Worm (Caenorhabditis elegans) whole organism, L4 larva: Measurements from ENCODE around the gene gcy-1.

ENCODE experiments used
- T20F7.1 ChIP-seq: fragments of 200-800 bp; sonication (Bioruptor generic); optimal IDR thresholded peaks from 2 replicates; lab custom pipeline; 2018; ENCODE audit warnings: mild to moderate bottlenecking, missing genetic modification characterization, missing compliant biosample characterization
- T26A8.4 ChIP-seq: fragments of 200-800 bp; sonication (Bioruptor generic); IDR thresholded peaks from 2 replicates; pipeline ENCODE4 v1.3.6; 2022; ENCODE audit warnings: missing genetic modification characterization, missing compliant biosample characterization
- Y48G9A.11 ChIP-seq: fragments of 200-800 bp; sonication (Bioruptor generic); IDR thresholded peaks from 2 replicates; pipeline ENCODE4 v1.3.6; 2022; ENCODE audit warnings: missing genetic modification reagents, missing genetic modification characterization, missing compliant biosample characterization
- Y5F2A.4 ChIP-seq: fragments of 200-800 bp; sonication (Bioruptor generic); optimal IDR thresholded peaks from 2 replicates; lab custom pipeline; 2018; ENCODE audit warnings: mild to moderate bottlenecking, missing genetic modification characterization, missing compliant biosample characterization
- Y75B8A.6 ChIP-seq: fragments of 200-800 bp; sonication (Bioruptor generic); IDR thresholded peaks from 2 replicates; pipeline ENCODE4 v1.3.6; 2022; ENCODE audit warnings: missing genetic modification reagents, missing genetic modification characterization, missing compliant biosample characterization
- aha-1 ChIP-seq: fragments of 150-350 bp; peaks from one replicate; lab custom pipeline; 2014; ENCODE audit warnings: missing biosample characterization, missing genetic modification characterization
- ama-1 ChIP-seq: fragments of 150-350 bp; optimal IDR thresholded peaks from 2 replicates; lab custom pipeline; 2014; ENCODE audit warnings: inconsistent platforms, mixed read lengths
- ceh-20 ChIP-seq: fragments of 200-800 bp; sonication (Bioruptor generic); IDR thresholded peaks from 2 replicates; pipeline ENCODE4 v1.3.6; 2022; ENCODE audit warnings: missing genetic modification reagents, missing genetic modification characterization, missing compliant biosample characterization
- ceh-28 ChIP-seq: fragments of 150-350 bp; optimal IDR thresholded peaks from 2 replicates; lab custom pipeline; 2014; ENCODE audit warnings: missing biosample characterization, missing genetic modification reagents, missing genetic modification characterization
- ctbp-1 ChIP-seq: fragments of 200-800 bp; sonication (Bioruptor generic); IDR thresholded peaks from 2 replicates; pipeline ENCODE4 v1.3.6; 2022; ENCODE audit warnings: missing genetic modification reagents, missing genetic modification characterization, missing compliant biosample characterization
- daf-16 ChIP-seq, 3 experiments: sonication (generic microtip); optimal IDR thresholded peaks; 2 replicates each; lab custom pipeline; 2016 to 2017; ENCODE audit warnings: missing genetic modification characterization in 3 of 3, missing genetic modification reagents in 3 of 3, mild to moderate bottlenecking in 2 of 3, missing compliant biosample characterization in 2 of 3, missing biosample characterization in 1 of 3, moderate library complexity in 1 of 3
- fos-1 ChIP-seq: fragments of 150-350 bp; optimal IDR thresholded peaks from 2 replicates; lab custom pipeline; 2014; ENCODE audit warnings: missing biosample characterization, missing genetic modification characterization
- gei-8 ChIP-seq: fragments of 200-800 bp; sonication (Bioruptor generic); optimal IDR thresholded peaks from 2 replicates; lab custom pipeline; 2018; ENCODE audit warnings: mild to moderate bottlenecking, missing genetic modification characterization, missing compliant biosample characterization
- hlh-11 ChIP-seq: fragments of 200-800 bp; sonication (Bioruptor generic); optimal IDR thresholded peaks from 2 replicates; lab custom pipeline; 2018; ENCODE audit warnings: mild to moderate bottlenecking, missing genetic modification characterization, missing compliant biosample characterization
- hmg-1.1 ChIP-seq: fragments of 200-800 bp; sonication (Bioruptor generic); IDR thresholded peaks from 2 replicates; pipeline ENCODE4 v1.3.6; 2022; ENCODE audit warnings: missing genetic modification reagents, missing genetic modification characterization, missing compliant biosample characterization
- jun-1 ChIP-seq: fragments of 150-350 bp; optimal IDR thresholded peaks from 2 replicates; lab custom pipeline; 2014; ENCODE audit warnings: missing biosample characterization, missing genetic modification reagents, missing genetic modification characterization
- mdl-1 ChIP-seq, 2 experiments: fragments of 150-350 bp in 1 of 2; sonication (generic microtip) in 1 of 2; optimal IDR thresholded peaks; 2 replicates each; lab custom pipeline; 2014 to 2017; ENCODE audit warnings: missing biosample characterization in 2 of 2, missing genetic modification characterization in 2 of 2
- mxl-3 ChIP-seq: fragments of 200-800 bp; sonication (Bioruptor generic); optimal IDR thresholded peaks from 2 replicates; lab custom pipeline; 2018; ENCODE audit warnings: mild to moderate bottlenecking, missing genetic modification characterization, missing compliant biosample characterization
- nhr-10 ChIP-seq: fragments of 150-350 bp; optimal IDR thresholded peaks from 2 replicates; lab custom pipeline; 2014; ENCODE audit warnings: missing biosample characterization, missing genetic modification characterization
- nhr-11 ChIP-seq: fragments of 150-350 bp; optimal IDR thresholded peaks from 2 replicates; lab custom pipeline; 2014; ENCODE audit warnings: missing biosample characterization, missing genetic modification characterization
- nhr-28 ChIP-seq: fragments of 150-350 bp; optimal IDR thresholded peaks from 2 replicates; lab custom pipeline; 2014; ENCODE audit warnings: missing biosample characterization, missing genetic modification characterization
- nhr-41 ChIP-seq: fragments of 200-800 bp; sonication (Bioruptor generic); IDR thresholded peaks from 2 replicates; pipeline ENCODE4 v1.3.6; 2022; ENCODE audit warnings: missing genetic modification reagents, missing genetic modification characterization, missing compliant biosample characterization
- pqm-1 ChIP-seq: sonication (generic microtip); optimal IDR thresholded peaks from 2 replicates; lab custom pipeline; 2017; ENCODE audit warnings: missing biosample characterization, missing genetic modification characterization
- rbr-2 ChIP-seq: sonication (generic microtip); optimal IDR thresholded peaks from 2 replicates; lab custom pipeline; 2016; ENCODE audit warnings: missing genotype, missing genetic modification characterization, missing compliant biosample characterization
- sdz-12 ChIP-seq: fragments of 200-800 bp; sonication (Bioruptor generic); optimal IDR thresholded peaks from 2 replicates; lab custom pipeline; 2018; ENCODE audit warnings: mild to moderate bottlenecking, missing genetic modification characterization, missing compliant biosample characterization
- skn-1 ChIP-seq: fragments of 150-350 bp; optimal IDR thresholded peaks from 2 replicates; lab custom pipeline; 2014; ENCODE audit warnings: missing biosample characterization, missing genetic modification characterization
- snpc-4 ChIP-seq: fragments of 150-350 bp; optimal IDR thresholded peaks from 2 replicates; lab custom pipeline; 2014; ENCODE audit warnings: missing biosample characterization, missing genetic modification characterization
- unc-130 ChIP-seq: sonication (generic microtip); optimal IDR thresholded peaks from 2 replicates; lab custom pipeline; 2016; ENCODE audit warnings: missing genetic modification reagents, missing genetic modification characterization, missing compliant biosample characterization
- unc-62 ChIP-seq, 3 experiments: fragments of 150-350 bp in 1 of 3; sonication (generic microtip); optimal IDR thresholded peaks in 2 of 3; peaks in 1 of 3; 1 replicate in 1 of 3; 2 replicates in 2 of 3; lab custom pipeline; 2014 to 2017; ENCODE audit warnings: missing biosample characterization in 3 of 3, missing genetic modification characterization in 3 of 3, missing genetic modification reagents in 3 of 3, missing genotype in 1 of 3
- zag-1 ChIP-seq: fragments of 150-350 bp; optimal IDR thresholded peaks from 2 replicates; lab custom pipeline; 2014; ENCODE audit warnings: missing biosample characterization, missing genetic modification characterization
- zfp-2 ChIP-seq: sonication (generic microtip); optimal IDR thresholded peaks from 2 replicates; lab custom pipeline; 2016; ENCODE audit warnings: mild to moderate bottlenecking, missing genetic modification characterization, missing compliant biosample characterization
- zip-11 ChIP-seq: fragments of 200-800 bp; sonication (Bioruptor generic); IDR thresholded peaks from 2 replicates; pipeline ENCODE4 v1.3.6; 2022; ENCODE audit warnings: missing genetic modification characterization, missing compliant biosample characterization
- ztf-11 ChIP-seq: fragments of 150-350 bp; optimal IDR thresholded peaks from 2 replicates; lab custom pipeline; 2014; ENCODE audit warnings: missing biosample characterization, missing genetic modification characterization
- ztf-7 ChIP-seq: fragments of 150-350 bp; optimal IDR thresholded peaks from 2 replicates; lab custom pipeline; 2014; ENCODE audit warnings: missing biosample characterization, missing genetic modification characterization

Gene gcy-1

ce11 chrII:9528480-9528879 lies 11.7 kb upstream of the gcy-1 start, which contains the start of gene sra-2:
sra-2 (plus strand) TSS chrII:9528780.
- no peak for TF ChIP-seq nhr-28 (tag; lab: Kevin White, UChicago)
- no peak for TF ChIP-seq ceh-20
- no peak for TF ChIP-seq ztf-7 (tag; lab: Kevin White, UChicago)
- TF ChIP-seq mdl-1 (tag; optimal IDR thresholded peaks at IDR 0.05; lab: Kevin White, UChicago), result no peak
- TF ChIP-seq daf-16 (GFP tag; optimal IDR thresholded peaks at IDR 0.05; lab: Kevin White, UChicago), result no peak
- no peak for TF ChIP-seq daf-16 (tag; optimal IDR thresholded peaks at IDR 0.05; lab: Kevin White, UChicago)
- TF ChIP-seq zip-11 (GFP tag; lab: Robert Waterston, UW), result no peak
- TF ChIP-seq zfp-2, result no peak
- TF ChIP-seq ama-1 (lab: Kevin White, UChicago), result no peak
- TF ChIP-seq gei-8 (GFP tag; lab: Kevin White, UChicago), result no peak
- TF ChIP-seq nhr-10, result no peak
- no peak for TF ChIP-seq pqm-1
- no peak for TF ChIP-seq hmg-1.1 (GFP tag; lab: Robert Waterston, UW)

DNA sequence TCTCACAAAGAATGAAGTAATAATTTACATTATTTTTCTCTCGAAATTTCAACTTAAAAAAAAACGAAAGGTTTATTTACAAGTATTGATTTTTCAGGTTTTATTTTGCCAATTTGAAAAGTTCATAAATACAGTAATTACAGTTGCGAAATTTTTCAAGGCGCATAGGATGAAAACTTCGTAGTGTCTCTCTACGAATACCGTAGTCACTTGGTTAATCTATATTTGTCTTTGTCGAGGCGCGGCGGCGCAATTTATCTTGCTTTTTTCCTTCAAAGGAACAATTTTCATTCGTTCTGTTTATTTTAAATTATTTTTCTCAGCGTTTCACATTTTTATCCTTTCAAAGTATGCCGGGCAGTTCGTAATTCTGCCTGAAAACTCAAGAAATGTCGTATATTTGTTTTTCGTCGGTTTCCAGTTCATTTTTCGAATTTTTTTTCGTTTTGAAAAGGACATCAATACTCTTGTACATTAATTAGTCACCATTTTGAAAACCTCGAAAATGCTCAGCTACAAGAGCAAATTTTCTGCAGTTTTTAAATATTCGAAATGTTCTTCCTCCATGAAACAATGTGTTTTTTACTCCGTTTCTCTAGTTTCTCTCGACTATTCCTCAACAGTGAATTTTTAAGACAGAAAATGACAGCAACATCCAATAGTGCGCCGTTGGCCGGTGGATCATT lies 6.9 kb upstream of the gcy-1 start, which contains the start of gene mex-6:
mex-6 (plus strand) TSS at position 636 of the 686 bp plus-strand sequence.
- TF ChIP-seq zag-1 (tag; lab: Kevin White, UChicago) (no peak), unc-130 (peak; percentile 69), Y48G9A.11 (GFP tag; lab: Robert Waterston, UW) (peak; percentile 77)
- TF ChIP-seq, all 104 proteins: peak for 2

- peak; percentile 67 for TF ChIP-seq aha-1
- TF ChIP-seq ztf-11 (tag; lab: Kevin White, UChicago), result no peak
- no peak for TF ChIP-seq sdz-12 (GFP tag; lab: Kevin White, UChicago)
- no peak for TF ChIP-seq nhr-11 (tag; lab: Kevin White, UChicago)
- TF ChIP-seq snpc-4 (tag; lab: Kevin White, UChicago), result no peak
- peak in 1 of 2 experiments; percentile 74 for TF ChIP-seq unc-62 (GFP tag; optimal IDR thresholded peaks at IDR 0.05 in 1 of 2; lab: Kevin White, UChicago)
- TF ChIP-seq unc-62 (tag; optimal IDR thresholded peaks at IDR 0.05; lab: Kevin White, UChicago), result no peak
- TF ChIP-seq T26A8.4 (GFP tag; lab: Robert Waterston, UW), result no peak
These were observed 6.2 kb upstream of the gcy-1 start, which contains the start of gene AH6.17 for ce11 chrII:9522986-9523385. AH6.17 (plus strand) TSS chrII:9523170.

- TF ChIP-seq T20F7.1 (GFP tag; lab: Kevin White, UChicago) (no peak), Y75B8A.6 (GFP tag; lab: Robert Waterston, UW) (no peak), mxl-3 (GFP tag; lab: Kevin White, UChicago) (no peak), zag-1 (tag; lab: Kevin White, UChicago) (no peak), hmg-1.1 (GFP tag; lab: Robert Waterston, UW) (no peak), hlh-11 (tag; lab: Kevin White, UChicago) (no peak), daf-16 (GFP tag; optimal IDR thresholded peaks at IDR 0.05; lab: Kevin White, UChicago) (no peak), daf-16 (tag; optimal IDR thresholded peaks at IDR 0.05; lab: Kevin White, UChicago) (no peak), ceh-28 (no peak), jun-1 (tag; lab: Kevin White, UChicago) (no peak), fos-1 (tag; lab: Kevin White, UChicago) (no peak), nhr-41 (GFP tag; lab: Robert Waterston, UW) (no peak), skn-1 (tag; lab: Kevin White, UChicago) (no peak), rbr-2 (no peak), Y5F2A.4 (GFP tag; lab: Kevin White, UChicago) (no peak), ctbp-1 (GFP tag; lab: Robert Waterston, UW) (no peak)
- TF ChIP-seq, all 104 proteins: peak for 0
These were observed 4.8 kb upstream of the gcy-1 start, which contains the start of gene sra-1 for ce11 chrII:9521570-9521969. sra-1 (minus strand) TSS chrII:9521670.
